Fruit fly (Drosophila melanogaster) whole organism, embryonic: Measurements from ENCODE around the gene CG6000.

Source experiments
- CG10267 ChIP-seq: fragments of 200-800 bp; sonication (Bioruptor generic); optimal IDR thresholded peaks from 2 replicates; lab custom pipeline; 2018; ENCODE audit warnings: missing biosample characterization, mild to moderate bottlenecking, missing genetic modification characterization, moderate library complexity
- CG11398 ChIP-seq: fragments of 200-800 bp; sonication (Bioruptor generic); optimal IDR thresholded peaks from 2 replicates; lab custom pipeline; 2016; ENCODE audit warnings: missing biosample characterization, missing genetic modification characterization
- CG11560 ChIP-seq: fragments of 200-800 bp; sonication (Bioruptor generic); IDR thresholded peaks from 3 replicates; pipeline ENCODE4 v1.3.6; 2022; ENCODE audit warnings: missing biosample characterization, missing genetic modification characterization
- CG11696 ChIP-seq: fragments of 200-800 bp; sonication (Bioruptor generic); IDR thresholded peaks from 2 replicates; pipeline ENCODE4 v1.3.6; 2022; ENCODE audit warnings: missing biosample characterization, missing genetic modification characterization
- CG12299 ChIP-seq: fragments of 200-800 bp; sonication (Bioruptor generic); optimal IDR thresholded peaks from 2 replicates; lab custom pipeline; 2018; ENCODE audit warnings: missing biosample characterization, mild to moderate bottlenecking, missing genetic modification characterization
- CG15514 ChIP-seq: fragments of 200-800 bp; sonication (Bioruptor generic); optimal IDR thresholded peaks from 3 replicates; lab custom pipeline; 2017; ENCODE audit warnings: missing biosample characterization, missing genetic modification characterization, mild to moderate bottlenecking, moderate library complexity, missing genetic modification reagents
- CG17361 ChIP-seq: fragments of 200-800 bp; sonication (Bioruptor generic); IDR thresholded peaks from 3 replicates; pipeline ENCODE4 v1.3.6; 2022; ENCODE audit warnings: missing biosample characterization, missing genetic modification characterization
- CG18476 ChIP-seq: fragments of 200-800 bp; sonication (Bioruptor generic); optimal IDR thresholded peaks from 2 replicates; lab custom pipeline; 2016; ENCODE audit warnings: missing biosample characterization, mild to moderate bottlenecking, missing genetic modification characterization
- CG2129 ChIP-seq: fragments of 200-800 bp; sonication (Bioruptor generic); IDR thresholded peaks from 2 replicates; pipeline ENCODE4 v1.3.6; 2022; ENCODE audit warnings: missing biosample characterization, missing genetic modification characterization; ENCODE audit not compliant: partially characterized antibody
- CG31224 ChIP-seq: fragments of 200-800 bp; sonication (Bioruptor generic); IDR thresholded peaks from 2 replicates; pipeline ENCODE4 v1.3.6; 2022; ENCODE audit warnings: missing biosample characterization, missing genetic modification characterization
- CG32767 ChIP-seq: fragments of 200-800 bp; sonication (Bioruptor generic); IDR thresholded peaks from 2 replicates; pipeline ENCODE4 v1.3.6; 2022; ENCODE audit warnings: missing biosample characterization, missing genetic modification characterization
- CG33213 ChIP-seq: fragments of 200-800 bp; sonication (Bioruptor generic); optimal IDR thresholded peaks from 3 replicates; lab custom pipeline; 2016; ENCODE audit warnings: missing biosample characterization, missing genetic modification characterization
- CG3726 ChIP-seq: fragments of 200-800 bp; sonication (Bioruptor generic); IDR thresholded peaks from 3 replicates; pipeline ENCODE4, ENCODE4 v1.3.6; 2022; ENCODE audit warnings: missing biosample characterization, missing genetic modification characterization
- CG6689 ChIP-seq: fragments of 200-800 bp; sonication (Bioruptor generic); IDR thresholded peaks from 2 replicates; pipeline ENCODE4 v1.3.6; 2022; ENCODE audit warnings: missing biosample characterization, missing genetic modification characterization
- CG6854 ChIP-seq: fragments of 200-800 bp; sonication (Bioruptor generic); optimal IDR thresholded peaks from 3 replicates; lab custom pipeline; 2017; ENCODE audit warnings: missing biosample characterization, mild to moderate bottlenecking, missing genetic modification characterization
- CG7271 ChIP-seq: fragments of 200-800 bp; sonication (Bioruptor generic); optimal IDR thresholded peaks from 2 replicates; lab custom pipeline; 2018; ENCODE audit warnings: missing biosample characterization, mild to moderate bottlenecking, missing genetic modification characterization, moderate library complexity
- CG9609 ChIP-seq: fragments of 200-800 bp; sonication (Bioruptor generic); optimal IDR thresholded peaks from 3 replicates; lab custom pipeline; 2016; ENCODE audit warnings: missing biosample characterization, missing genetic modification characterization
- CG9817 ChIP-seq: fragments of 200-800 bp; sonication (Bioruptor generic); optimal IDR thresholded peaks from 2 replicates; lab custom pipeline; 2018; ENCODE audit warnings: missing biosample characterization, mild to moderate bottlenecking, missing genetic modification characterization, moderate library complexity
- CG9932 ChIP-seq: fragments of 200-800 bp; sonication (Bioruptor generic); IDR thresholded peaks from 2 replicates; pipeline ENCODE4 v1.3.6; 2022; ENCODE audit warnings: missing biosample characterization, missing genetic modification characterization
- CHES-1-like ChIP-seq: fragments of 200-800 bp; sonication (Bioruptor generic); optimal IDR thresholded peaks from 2 replicates; lab custom pipeline; 2016; ENCODE audit warnings: missing biosample characterization, missing genetic modification characterization
- Drgx ChIP-seq: fragments of 200-800 bp; sonication (Bioruptor generic); IDR thresholded peaks from 2 replicates; pipeline ENCODE4 v1.3.6; 2022; ENCODE audit warnings: missing biosample characterization, missing genetic modification characterization
- HLH54F ChIP-seq: fragments of 200-800 bp; sonication (Bioruptor generic); optimal IDR thresholded peaks from 3 replicates; lab custom pipeline; 2016; ENCODE audit warnings: missing biosample characterization, missing genetic modification characterization
- Hr39 ChIP-seq: fragments of >200 bp; optimal IDR thresholded peaks from 2 replicates; lab custom pipeline; 2017
- MBD-R2 ChIP-seq: fragments of 200-800 bp; sonication (Bioruptor generic); IDR thresholded peaks from 2 replicates; pipeline ENCODE4 v1.3.6; 2022; ENCODE audit warnings: missing biosample characterization, missing genetic modification characterization
- Meics ChIP-seq: fragments of 200-800 bp; sonication (Bioruptor generic); optimal IDR thresholded peaks from 2 replicates; lab custom pipeline; 2017; ENCODE audit warnings: missing biosample characterization, mild to moderate bottlenecking, missing genetic modification characterization
- Mrtf ChIP-seq: fragments of 200-800 bp; sonication (Bioruptor generic); IDR thresholded peaks from 3 replicates; pipeline ENCODE4 v1.3.6; 2022; ENCODE audit warnings: missing biosample characterization, missing genetic modification characterization
- Opbp ChIP-seq: fragments of 200-800 bp; sonication (Bioruptor generic); IDR thresholded peaks from 3 replicates; pipeline ENCODE4 v1.3.6; 2022; ENCODE audit warnings: missing biosample characterization, missing genetic modification characterization; ENCODE audit not compliant: partially characterized antibody
- Sry-β ChIP-seq: fragments of 200-800 bp; sonication (Bioruptor generic); optimal IDR thresholded peaks from 2 replicates; lab custom pipeline; 2018; ENCODE audit warnings: missing biosample characterization, mild to moderate bottlenecking, missing genetic modification characterization, moderate library complexity
- bab2 ChIP-seq: fragments of 200-800 bp; sonication (Bioruptor generic); optimal IDR thresholded peaks from 2 replicates; lab custom pipeline; 2016; ENCODE audit warnings: missing biosample characterization, missing genetic modification characterization
- br ChIP-seq: fragments of >200 bp; optimal IDR thresholded peaks from 2 replicates; lab custom pipeline; 2017
- btn ChIP-seq: fragments of 200-800 bp; sonication (Bioruptor generic); optimal IDR thresholded peaks from 2 replicates; lab custom pipeline; 2016; ENCODE audit warnings: missing biosample characterization, missing genetic modification characterization
- cas ChIP-seq: fragments of 200-800 bp; sonication (Bioruptor generic); IDR thresholded peaks from 2 replicates; pipeline ENCODE4 v1.3.6; 2022; ENCODE audit warnings: missing biosample characterization, missing genetic modification characterization
- corto ChIP-seq: fragments of 200-800 bp; sonication (Bioruptor generic); optimal IDR thresholded peaks from 2 replicates; lab custom pipeline; 2016; ENCODE audit warnings: missing biosample characterization, mild to moderate bottlenecking, missing genetic modification characterization, moderate library complexity
- en ChIP-seq: fragments of 200-800 bp; sonication (Bioruptor generic); optimal IDR thresholded peaks from 2 replicates; lab custom pipeline; 2016; ENCODE audit warnings: missing biosample characterization, missing genetic modification characterization
- fd64A ChIP-seq: fragments of 200-800 bp; sonication (Bioruptor generic); optimal IDR thresholded peaks from 3 replicates; lab custom pipeline; 2018; ENCODE audit warnings: missing biosample characterization, mild to moderate bottlenecking, missing genetic modification characterization
- gce ChIP-seq: fragments of 200-800 bp; sonication (Bioruptor generic); IDR thresholded peaks from 3 replicates; pipeline ENCODE4 v1.3.6; 2022; ENCODE audit warnings: missing biosample characterization, missing genetic modification characterization
- gcm2 ChIP-seq: fragments of 200-800 bp; sonication (Bioruptor generic); optimal IDR thresholded peaks from 2 replicates; lab custom pipeline; 2016; ENCODE audit warnings: missing biosample characterization, missing genetic modification characterization
- gem ChIP-seq: fragments of 200-800 bp; sonication (Bioruptor generic); optimal IDR thresholded peaks from 2 replicates; lab custom pipeline; 2019; ENCODE audit warnings: missing biosample characterization, mild to moderate bottlenecking, missing genetic modification characterization, moderate library complexity
- gt ChIP-seq: fragments of 200-800 bp; sonication (Bioruptor generic); IDR thresholded peaks from 2 replicates; pipeline ENCODE4 v1.3.6; 2022; ENCODE audit warnings: missing biosample characterization, missing genetic modification characterization
- jigr1 ChIP-seq: fragments of 200-800 bp; sonication (Bioruptor generic); IDR thresholded peaks from 3 replicates; pipeline ENCODE4 v1.3.6; 2022; ENCODE audit warnings: missing biosample characterization, missing genetic modification characterization
- knrl ChIP-seq: fragments of 200-800 bp; sonication (Bioruptor generic); IDR thresholded peaks from 3 replicates; pipeline ENCODE4 v1.3.6; 2022; ENCODE audit warnings: missing biosample characterization, missing genetic modification characterization; ENCODE audit not compliant: partially characterized antibody
- lilli ChIP-seq: fragments of 200-800 bp; sonication (Bioruptor generic); optimal IDR thresholded peaks from 3 replicates; lab custom pipeline; 2016; ENCODE audit warnings: missing biosample characterization, missing genetic modification characterization
- lov ChIP-seq, 2 experiments: fragments of 200-800 bp in 1 of 2; fragments of >200 bp in 1 of 2; sonication (Bioruptor generic) in 1 of 2; IDR thresholded peaks in 1 of 2; optimal IDR thresholded peaks in 1 of 2; 2 replicates in 1 of 2; 3 replicates in 1 of 2; pipeline versions ENCODE4 v1.3.6 to Lab custom; 2017 to 2022; ENCODE audit warnings: missing biosample characterization in 1 of 2, missing genetic modification characterization in 1 of 2
- luna ChIP-seq: fragments of 200-800 bp; sonication (Bioruptor generic); optimal IDR thresholded peaks from 2 replicates; lab custom pipeline; 2016; ENCODE audit warnings: missing biosample characterization, missing genetic modification characterization
- maf-S ChIP-seq: fragments of 200-800 bp; sonication (Bioruptor generic); optimal IDR thresholded peaks from 2 replicates; lab custom pipeline; 2016; ENCODE audit warnings: missing biosample characterization, missing genetic modification characterization
- otp ChIP-seq: fragments of 200-800 bp; sonication (Bioruptor generic); IDR thresholded peaks from 3 replicates; pipeline ENCODE4, ENCODE4 v1.3.6; 2022; ENCODE audit warnings: missing biosample characterization, missing genetic modification characterization
- phol ChIP-seq: fragments of 200-800 bp; sonication (Bioruptor generic); optimal IDR thresholded peaks from 3 replicates; lab custom pipeline; 2018; ENCODE audit warnings: missing biosample characterization, mild to moderate bottlenecking, missing genetic modification characterization, moderate library complexity
- repo ChIP-seq: fragments of 200-800 bp; sonication (Bioruptor generic); optimal IDR thresholded peaks from 2 replicates; lab custom pipeline; 2016; ENCODE audit warnings: missing biosample characterization, missing genetic modification characterization
- sr ChIP-seq: fragments of 200-800 bp; sonication (Bioruptor generic); IDR thresholded peaks from 3 replicates; pipeline ENCODE4 v1.3.6; 2022; ENCODE audit warnings: missing biosample characterization, missing genetic modification characterization
- zen ChIP-seq: fragments of 200-800 bp; sonication (Bioruptor generic); optimal IDR thresholded peaks from 3 replicates; lab custom pipeline; 2018; ENCODE audit warnings: missing biosample characterization, mild to moderate bottlenecking, missing genetic modification characterization, moderate library complexity

Gene CG6000

DNA sequence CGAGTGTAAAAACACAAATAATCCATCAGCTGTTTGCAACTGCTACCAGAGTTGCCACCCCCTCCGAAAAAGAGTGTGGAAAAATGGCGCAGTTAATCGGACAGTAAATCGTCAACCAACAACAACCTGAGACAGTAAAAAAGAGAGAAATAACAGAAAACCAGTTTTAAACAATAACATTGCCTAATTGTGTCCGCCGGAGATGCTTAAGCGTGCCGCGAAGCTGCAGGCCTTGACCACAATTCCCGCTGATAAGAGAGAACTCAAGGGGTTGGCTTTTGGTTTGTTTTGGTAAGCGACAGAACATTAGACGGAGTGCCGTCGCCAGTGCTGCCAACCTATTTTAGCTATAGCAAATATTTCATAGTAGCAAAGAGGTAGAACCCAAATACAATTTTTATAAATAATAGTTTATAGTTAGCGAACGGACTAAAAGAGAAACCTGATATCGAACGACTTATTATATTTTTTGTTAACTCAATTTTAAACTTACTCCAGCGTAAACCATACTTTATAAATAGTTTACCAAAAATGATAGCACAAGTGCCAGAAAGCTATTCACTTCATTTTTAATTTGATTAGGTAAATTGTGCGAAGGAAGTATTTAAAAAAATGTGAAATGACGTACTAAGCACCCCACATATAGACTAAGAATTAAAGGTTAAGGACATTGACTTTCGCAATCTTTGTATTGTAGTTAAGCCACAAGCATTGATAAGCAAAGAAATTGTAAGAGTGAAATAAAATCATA lies 3.3 kb upstream of the CG6000 start, which contains the start of the genes Atg6 and Pisd (continued):
- TF ChIP-seq CG11398 (no peak), CG11696 (GFP tag; lab: Robert Waterston, UW) (no peak), knrl (GFP tag; lab: Robert Waterston, UW) (no peak), CG17361 (GFP tag; lab: Robert Waterston, UW) (peak; percentile 47; the same call in 2 of the 3 replicates), CG12299 (tag; lab: Kevin White, UChicago) (peak; percentile 5), br (no peak), en (GFP tag; lab: Kevin White, UChicago) (no peak), Sry-β (GFP tag; lab: Kevin White, UChicago) (peak; percentile 88), CG18476 (GFP tag; lab: Kevin White, UChicago) (no peak), CG3726 (GFP tag; lab: Robert Waterston, UW) (no peak), fd64A (GFP tag; lab: Kevin White, UChicago) (no peak), corto (peak; percentile 6), luna (no peak), CG31224 (GFP tag; lab: Robert Waterston, UW) (0 out of 2 replicates have a peak, but pooled peaks have one; percentile 15), Drgx (GFP tag; lab: Robert Waterston, UW) (no peak), lov (optimal IDR thresholded peaks at IDR 0.05; lab: Kevin White, UChicago) (no peak), lov (GFP tag; IDR thresholded peaks at IDR 0.05; lab: Robert Waterston, UW) (no peak), sr (GFP tag; lab: Robert Waterston, UW) (no peak), Opbp (no peak), HLH54F (peak; percentile 27), cas (no peak), Hr39 (lab: Kevin White, UChicago) (no peak), CG32767 (GFP tag; lab: Robert Waterston, UW) (no peak), jigr1 (GFP tag; lab: Robert Waterston, UW) (no peak), gce (GFP tag; lab: Robert Waterston, UW) (no peak), CG15514 (GFP tag; lab: Kevin White, UChicago) (peak; percentile 56), CHES-1-like (GFP tag; lab: Kevin White, UChicago) (peak; percentile 21), lilli (GFP tag; lab: Kevin White, UChicago) (peak; percentile 34), Meics (GFP tag; lab: Kevin White, UChicago) (no peak), gem (tag; lab: Kevin White, UChicago) (peak; percentile 25), CG6689 (GFP tag; lab: Robert Waterston, UW) (0 out of 2 replicates have a peak, but pooled peaks have one; percentile 33), zen (tag; lab: Kevin White, UChicago) (no peak), maf-S (GFP tag; lab: Kevin White, UChicago) (no peak), MBD-R2 (GFP tag; lab: Robert Waterston, UW) (peak; percentile 90), CG33213 (GFP tag; lab: Kevin White, UChicago) (no peak), CG10267 (tag; lab: Kevin White, UChicago) (peak; percentile 65), CG11560 (tag; lab: Robert Waterston, UW) (no peak), repo (GFP tag; lab: Kevin White, UChicago) (no peak), CG7271 (no peak), phol (peak; percentile 95), Mrtf (no peak), gcm2 (GFP tag; lab: Kevin White, UChicago) (no peak), CG9609 (peak; percentile 11), CG9932 (GFP tag; lab: Robert Waterston, UW) (peak; percentile 68), bab2 (GFP tag; lab: Kevin White, UChicago) (no peak), btn (GFP tag; lab: Kevin White, UChicago) (no peak), CG2129 (GFP tag; lab: Robert Waterston, UW) (peak; percentile 20; the same call in 1 of the 2 replicates), CG9817 (peak; percentile 22), CG6854 (no peak), gt (GFP tag; lab: Robert Waterston, UW) (no peak), otp (GFP tag; lab: Robert Waterston, UW) (peak; percentile 52; the same call in 1 of the 3 replicates)
